Fruit fly (Drosophila melanogaster) whole organism, embryonic: ENCODE data around the gene CG7430.

Experiments used
- Bdp1 ChIP-seq: fragments of 200-800 bp; sonication (Bioruptor generic); optimal IDR thresholded peaks from 3 replicates; lab custom pipeline; 2016; ENCODE audit warnings: missing biosample characterization, missing genetic modification characterization
- CG10147 ChIP-seq: fragments of 200-800 bp; sonication (Bioruptor generic); optimal IDR thresholded peaks from 2 replicates; lab custom pipeline; 2019; ENCODE audit warnings: missing biosample characterization, mild to moderate bottlenecking, missing genetic modification characterization, moderate library complexity
- CG10979 ChIP-seq: fragments of 200-800 bp; sonication (Bioruptor generic); optimal IDR thresholded peaks from 2 replicates; lab custom pipeline; 2018; ENCODE audit warnings: missing biosample characterization, mild to moderate bottlenecking, missing genetic modification characterization, moderate library complexity
- CG11723 ChIP-seq: fragments of 200-800 bp; sonication (Bioruptor generic); optimal IDR thresholded peaks from 2 replicates; lab custom pipeline; 2017; ENCODE audit warnings: missing biosample characterization, mild to moderate bottlenecking, missing genetic modification characterization
- CG12744 ChIP-seq: fragments of 200-800 bp; sonication (Bioruptor generic); optimal IDR thresholded peaks from 2 replicates; lab custom pipeline; 2016; ENCODE audit warnings: missing biosample characterization, missing genetic modification characterization
- CG14860 ChIP-seq: fragments of 200-800 bp; sonication (Bioruptor generic); IDR thresholded peaks from 3 replicates; pipeline ENCODE4 v1.3.6; 2022; ENCODE audit warnings: missing biosample characterization, missing genetic modification characterization; ENCODE audit not compliant: partially characterized antibody
- CG1602 ChIP-seq: fragments of 200-800 bp; sonication (Bioruptor generic); optimal IDR thresholded peaks from 3 replicates; lab custom pipeline; 2016; ENCODE audit warnings: missing biosample characterization, missing genetic modification characterization
- CG17385 ChIP-seq: fragments of 200-800 bp; sonication (Bioruptor generic); optimal IDR thresholded peaks from 3 replicates; lab custom pipeline; 2018; ENCODE audit warnings: missing biosample characterization, mild to moderate bottlenecking, missing genetic modification characterization
- CG1832 ChIP-seq: fragments of 200-800 bp; sonication (Bioruptor generic); optimal IDR thresholded peaks from 2 replicates; lab custom pipeline; 2017; ENCODE audit warnings: missing biosample characterization, mild to moderate bottlenecking, missing genetic modification characterization, inconsistent platforms
- CG2678 ChIP-seq: fragments of 200-800 bp; sonication (Bioruptor generic); optimal IDR thresholded peaks from 3 replicates; lab custom pipeline; 2019; ENCODE audit warnings: missing biosample characterization, mild to moderate bottlenecking, missing genetic modification characterization, moderate library complexity
- CG30403 ChIP-seq: fragments of 200-800 bp; sonication (Bioruptor generic); optimal IDR thresholded peaks from 3 replicates; lab custom pipeline; 2016; ENCODE audit warnings: missing biosample characterization, missing genetic modification characterization
- CG31365 ChIP-seq: fragments of 200-800 bp; sonication (Bioruptor generic); optimal IDR thresholded peaks from 2 replicates; lab custom pipeline; 2018; ENCODE audit warnings: missing biosample characterization, mild to moderate bottlenecking, missing genetic modification characterization
- CG3163 ChIP-seq: fragments of 200-800 bp; sonication (Bioruptor generic); optimal IDR thresholded peaks from 3 replicates; lab custom pipeline; 2016; ENCODE audit warnings: missing biosample characterization, missing genetic modification characterization
- CG32532 ChIP-seq: fragments of 200-800 bp; sonication (Bioruptor generic); IDR thresholded peaks from 2 replicates; pipeline ENCODE4 v1.3.6; 2022; ENCODE audit warnings: missing biosample characterization, missing genetic modification characterization
- CG4730 ChIP-seq: fragments of 200-800 bp; sonication (Bioruptor generic); IDR thresholded peaks from 2 replicates; pipeline ENCODE4 v1.3.6; 2022; ENCODE audit warnings: missing biosample characterization, missing genetic modification characterization
- CG6854 ChIP-seq: fragments of 200-800 bp; sonication (Bioruptor generic); optimal IDR thresholded peaks from 3 replicates; lab custom pipeline; 2017; ENCODE audit warnings: missing biosample characterization, mild to moderate bottlenecking, missing genetic modification characterization
- Dek ChIP-seq: fragments of 200-800 bp; sonication (Bioruptor generic); optimal IDR thresholded peaks from 3 replicates; lab custom pipeline; 2019; ENCODE audit warnings: missing biosample characterization, mild to moderate bottlenecking, missing genetic modification characterization, moderate library complexity
- Dip3 ChIP-seq: fragments of 200-800 bp; sonication (Bioruptor generic); optimal IDR thresholded peaks from 3 replicates; lab custom pipeline; 2016; ENCODE audit warnings: missing biosample characterization, missing genetic modification characterization
- Gsc ChIP-seq: fragments of 200-800 bp; sonication (Bioruptor generic); IDR thresholded peaks from 2 replicates; pipeline ENCODE4 v1.3.6; 2022; ENCODE audit warnings: missing biosample characterization, missing genetic modification characterization
- Gug ChIP-seq: fragments of 200-800 bp; sonication (Bioruptor generic); IDR thresholded peaks from 4 replicates; pipeline ENCODE4 v1.3.6; 2022; ENCODE audit warnings: missing biosample characterization, missing genetic modification characterization
- Meics ChIP-seq: fragments of 200-800 bp; sonication (Bioruptor generic); optimal IDR thresholded peaks from 2 replicates; lab custom pipeline; 2017; ENCODE audit warnings: missing biosample characterization, mild to moderate bottlenecking, missing genetic modification characterization
- Oaz ChIP-seq: fragments of 200-800 bp; sonication (Bioruptor generic); IDR thresholded peaks from 2 replicates; pipeline ENCODE4 v1.3.6; 2022; ENCODE audit warnings: missing biosample characterization, missing genetic modification characterization
- Optix ChIP-seq: fragments of 200-800 bp; sonication (Bioruptor generic); IDR thresholded peaks from 3 replicates; pipeline ENCODE4 v1.3.6; 2022; ENCODE audit warnings: missing biosample characterization, missing genetic modification characterization
- Rx ChIP-seq: fragments of 200-800 bp; sonication (Bioruptor generic); IDR thresholded peaks from 2 replicates; pipeline ENCODE4 v1.3.6; 2022; ENCODE audit warnings: missing biosample characterization, missing genetic modification characterization
- Sox100B ChIP-seq: fragments of 200-800 bp; sonication (Bioruptor generic); optimal IDR thresholded peaks from 3 replicates; lab custom pipeline; 2018; ENCODE audit warnings: missing biosample characterization, mild to moderate bottlenecking, missing genetic modification characterization
- Spps ChIP-seq: fragments of 200-800 bp; sonication (Bioruptor generic); optimal IDR thresholded peaks from 2 replicates; lab custom pipeline; 2018; ENCODE audit warnings: missing biosample characterization, mild to moderate bottlenecking, missing genetic modification characterization
- al ChIP-seq: fragments of 200-800 bp; sonication (Bioruptor generic); IDR thresholded peaks from 2 replicates; pipeline ENCODE4 v1.3.6; 2022; ENCODE audit warnings: missing biosample characterization, missing genetic modification characterization
- ato ChIP-seq: fragments of 200-800 bp; sonication (Bioruptor generic); IDR thresholded peaks from 2 replicates; pipeline ENCODE4 v1.3.6; 2022; ENCODE audit warnings: missing biosample characterization, missing genetic modification characterization; ENCODE audit not compliant: partially characterized antibody
- bcd ChIP-seq: fragments of 200-800 bp; sonication (Bioruptor generic); optimal IDR thresholded peaks from 2 replicates; lab custom pipeline; 2017; ENCODE audit warnings: missing biosample characterization, mild to moderate bottlenecking, missing genetic modification characterization
- bigmax ChIP-seq: fragments of 200-800 bp; sonication (Bioruptor generic); optimal IDR thresholded peaks from 2 replicates; lab custom pipeline; 2018; ENCODE audit warnings: missing biosample characterization, mild to moderate bottlenecking, missing genetic modification characterization
- cad ChIP-seq: fragments of >200 bp; optimal IDR thresholded peaks from 2 replicates; lab custom pipeline; 2017; ENCODE audit warnings: missing biosample characterization, missing genetic modification characterization
- cas ChIP-seq: fragments of 200-800 bp; sonication (Bioruptor generic); IDR thresholded peaks from 2 replicates; pipeline ENCODE4 v1.3.6; 2022; ENCODE audit warnings: missing biosample characterization, missing genetic modification characterization
- cg ChIP-seq: fragments of 200-800 bp; sonication (Bioruptor generic); optimal IDR thresholded peaks from 3 replicates; lab custom pipeline; 2019; ENCODE audit warnings: missing biosample characterization, mild to moderate bottlenecking, missing genetic modification characterization, moderate library complexity
- chn ChIP-seq: fragments of 200-800 bp; sonication (Bioruptor generic); optimal IDR thresholded peaks from 2 replicates; lab custom pipeline; 2016; ENCODE audit warnings: missing biosample characterization, missing genetic modification characterization
- dmrt11E ChIP-seq: fragments of 200-800 bp; sonication (Bioruptor generic); optimal IDR thresholded peaks from 3 replicates; lab custom pipeline; 2018; ENCODE audit warnings: missing biosample characterization, mild to moderate bottlenecking, missing genetic modification characterization, moderate library complexity
- ewg ChIP-seq: fragments of 200-800 bp; sonication (Bioruptor generic); optimal IDR thresholded peaks from 3 replicates; lab custom pipeline; 2017; ENCODE audit warnings: mild to moderate bottlenecking, missing biosample characterization, missing genetic modification reagents, missing genetic modification characterization
- eyg ChIP-seq: fragments of 200-800 bp; sonication (Bioruptor generic); optimal IDR thresholded peaks from 3 replicates; lab custom pipeline; 2016; ENCODE audit warnings: missing biosample characterization, missing genetic modification characterization
- gcm ChIP-seq: fragments of 200-800 bp; sonication (Bioruptor generic); optimal IDR thresholded peaks from 2 replicates; lab custom pipeline; 2019; ENCODE audit warnings: missing biosample characterization, mild to moderate bottlenecking, missing genetic modification characterization, moderate library complexity
- insv ChIP-seq, 2 experiments: fragments of 200-800 bp; sonication (Bioruptor generic); optimal IDR thresholded peaks; 3 replicates each; lab custom pipeline; 2016 to 2018; ENCODE audit warnings: missing biosample characterization in 2 of 2, missing genetic modification characterization in 2 of 2
- lilli ChIP-seq: fragments of 200-800 bp; sonication (Bioruptor generic); optimal IDR thresholded peaks from 3 replicates; lab custom pipeline; 2016; ENCODE audit warnings: missing biosample characterization, missing genetic modification characterization
- oc ChIP-seq: fragments of 200-800 bp; sonication (Bioruptor generic); optimal IDR thresholded peaks from 2 replicates; lab custom pipeline; 2018; ENCODE audit warnings: missing biosample characterization, mild to moderate bottlenecking, missing genetic modification characterization, moderate library complexity
- odd ChIP-seq: fragments of 200-800 bp; sonication (Bioruptor generic); optimal IDR thresholded peaks from 2 replicates; lab custom pipeline; 2017; ENCODE audit warnings: missing biosample characterization, mild to moderate bottlenecking, missing genetic modification characterization
- phol ChIP-seq: fragments of 200-800 bp; sonication (Bioruptor generic); optimal IDR thresholded peaks from 3 replicates; lab custom pipeline; 2018; ENCODE audit warnings: missing biosample characterization, mild to moderate bottlenecking, missing genetic modification characterization, moderate library complexity
- pzg ChIP-seq: fragments of 200-800 bp; sonication (Bioruptor generic); optimal IDR thresholded peaks from 3 replicates; lab custom pipeline; 2018; ENCODE audit warnings: missing biosample characterization, mild to moderate bottlenecking, missing genetic modification characterization, moderate library complexity
- sd ChIP-seq: fragments of 200-800 bp; sonication (Bioruptor generic); optimal IDR thresholded peaks from 3 replicates; lab custom pipeline; 2018; ENCODE audit warnings: missing biosample characterization, mild to moderate bottlenecking, missing genetic modification characterization, moderate library complexity
- sima ChIP-seq: fragments of 200-800 bp; sonication (Bioruptor generic); optimal IDR thresholded peaks from 2 replicates; lab custom pipeline; 2016; ENCODE audit warnings: missing biosample characterization, missing genetic modification characterization
- slp2 ChIP-seq: fragments of 200-800 bp; sonication (Bioruptor generic); optimal IDR thresholded peaks from 2 replicates; lab custom pipeline; 2016; ENCODE audit warnings: missing biosample characterization, missing genetic modification characterization
- toy ChIP-seq: fragments of 200-800 bp; sonication (Bioruptor generic); IDR thresholded peaks from 2 replicates; pipeline ENCODE4 v1.3.6; 2022; ENCODE audit warnings: missing biosample characterization, missing genetic modification characterization
- twi ChIP-seq: fragments of 200-800 bp; optimal IDR thresholded peaks from 2 replicates; lab custom pipeline; 2019; ENCODE audit warnings: missing biosample characterization, mild to moderate bottlenecking, missing genetic modification characterization, moderate library complexity
- z ChIP-seq: fragments of 200-800 bp; sonication (Bioruptor generic); IDR thresholded peaks from 3 replicates; pipeline ENCODE4 v1.3.6; 2022; ENCODE audit warnings: missing biosample characterization, missing genetic modification characterization

The CG7430 gene

dm6 chr3L:17846169-17846981 lies at the start of gene CG7430, which contains the start of gene MED19 (continued):
- TF ChIP-seq CG6854 (GFP tag; lab: Kevin White, UChicago) (peak; percentile 34), CG31365 (no peak), CG1832 (GFP tag; lab: Kevin White, UChicago) (no peak), Rx (GFP tag; lab: Robert Waterston, UW) (no peak), odd (GFP tag; lab: Kevin White, UChicago) (no peak), twi (tag; lab: Kevin White, UChicago) (no peak), dmrt11E (tag; lab: Kevin White, UChicago) (no peak), CG30403 (GFP tag; lab: Kevin White, UChicago) (no peak), bcd (GFP tag; lab: Kevin White, UChicago) (no peak), lilli (peak; percentile 6), oc (tag; lab: Kevin White, UChicago) (no peak), Spps (tag; lab: Kevin White, UChicago) (no peak), sd (no peak), CG32532 (GFP tag; lab: Robert Waterston, UW) (no peak), chn (GFP tag; lab: Kevin White, UChicago) (no peak), al (no peak), CG10979 (peak; percentile 27), Optix (GFP tag; lab: Robert Waterston, UW) (no peak), slp2 (GFP tag; lab: Kevin White, UChicago) (no peak), Sox100B (GFP tag; lab: Kevin White, UChicago) (no peak), pzg (GFP tag; lab: Kevin White, UChicago) (peak; percentile 91), gcm (GFP tag; lab: Kevin White, UChicago) (peak; percentile 20), insv (GFP tag; optimal IDR thresholded peaks at IDR 0.05; lab: Kevin White, UChicago) (no peak), bigmax (no peak), Gsc (GFP tag; lab: Robert Waterston, UW) (no peak), CG11723 (GFP tag; lab: Kevin White, UChicago) (no peak), phol (tag; lab: Kevin White, UChicago) (peak; percentile 98), cas (no peak), CG3163 (no peak), eyg (no peak), cg (GFP tag; lab: Kevin White, UChicago) (peak; percentile 95), CG2678 (no peak), cad (no peak), CG17385 (GFP tag; lab: Kevin White, UChicago) (no peak), ato (GFP tag; lab: Robert Waterston, UW) (peak; percentile 9; the same call in 1 of the 2 replicates), CG4730 (GFP tag; lab: Robert Waterston, UW) (no peak), CG10147 (GFP tag; lab: Kevin White, UChicago) (peak; percentile 27), Oaz (GFP tag; lab: Robert Waterston, UW) (no peak), Bdp1 (GFP tag; lab: Kevin White, UChicago) (no peak), CG12744 (no peak), ewg (GFP tag; lab: Kevin White, UChicago) (no peak), sima (no peak), toy (GFP tag; lab: Robert Waterston, UW) (no peak), Dek (tag; lab: Kevin White, UChicago) (no peak), CG14860 (GFP tag; lab: Robert Waterston, UW) (no peak), CG1602 (no peak), Dip3 (GFP tag; lab: Kevin White, UChicago) (no peak), Gug (GFP tag; lab: Robert Waterston, UW) (no peak), Meics (GFP tag; lab: Kevin White, UChicago) (no peak), z (GFP tag; lab: Robert Waterston, UW) (no peak)
